Fruit fly (Drosophila melanogaster) whole organism, pupa: ENCODE data around the gene CG14115.

ENCODE experiments used
- CG4496 ChIP-seq: fragments of 200-800 bp; sonication (Bioruptor generic); IDR thresholded peaks from 3 replicates; pipeline ENCODE4 v1.3.6; 2022; ENCODE audit warnings: missing biosample characterization, missing genetic modification characterization
- D1 ChIP-seq: fragments of 200-800 bp; sonication (Bioruptor generic); optimal IDR thresholded peaks from 2 replicates; lab custom pipeline; 2018; ENCODE audit warnings: missing biosample characterization, mild to moderate bottlenecking, missing genetic modification characterization, moderate library complexity

DNA sequence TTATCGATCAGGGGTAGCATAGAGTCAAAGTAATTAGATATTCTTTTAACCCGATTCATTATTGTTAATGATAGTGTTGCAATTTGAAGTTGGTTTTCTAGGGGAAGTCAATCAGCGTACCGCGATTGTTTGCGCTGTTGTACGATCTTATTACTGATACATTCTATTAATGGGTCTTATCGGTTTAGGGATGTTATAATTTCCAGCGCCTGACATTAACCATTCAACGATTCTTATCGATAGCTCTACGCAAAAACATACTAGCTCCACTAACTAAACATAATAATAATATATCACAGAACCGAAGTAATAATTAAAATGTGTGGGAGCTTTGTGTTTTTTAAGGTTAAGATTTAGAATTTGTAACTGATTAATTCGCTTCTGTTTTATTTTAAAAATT, 49.7 kb downstream of the CG14115 start, which contains the start of gene Cul6:
- no peak for TF ChIP-seq D1
- TF ChIP-seq CG4496 (GFP tag; lab: Robert Waterston, UW): no peak
